Worm (Caenorhabditis elegans): ENCODE measurements around the gene Y44A6D.1.
A peak's percentile ranks its signal among the peaks of the same experiment; 100 is the strongest.

Y44A6D.1 gene

DNA sequence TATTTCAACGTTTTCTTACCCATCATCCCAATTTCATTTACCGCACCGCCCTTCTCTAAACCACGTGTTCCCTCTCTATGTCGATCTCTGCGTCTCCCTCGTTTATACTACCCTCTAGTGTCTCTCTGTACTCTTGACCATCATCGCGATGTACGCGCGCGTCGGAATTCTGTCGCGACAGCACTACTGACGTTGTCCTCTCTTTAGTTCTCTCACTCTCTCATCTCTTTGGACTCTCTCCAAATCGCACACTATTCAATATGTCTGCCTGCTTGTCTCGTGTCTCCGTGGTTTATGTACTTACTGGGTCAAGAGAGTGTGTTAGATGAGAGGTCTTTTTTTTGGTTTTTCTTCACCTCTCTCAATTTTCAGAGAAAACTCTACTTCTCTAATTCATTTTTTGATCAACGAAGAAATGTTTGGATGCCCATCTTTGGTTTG lies 11.6 kb downstream of the Y44A6D.1 start (continued):
- peak in 1 of 2 experiments; percentile 95 for TF ChIP-seq ztf-11 (tag; optimal IDR thresholded peaks at IDR 0.05)
- peak; percentile 78 for TF ChIP-seq zag-1 (tag; optimal IDR thresholded peaks at IDR 0.05)
- peak; percentile 84 for TF ChIP-seq vab-15 (tag; optimal IDR thresholded peaks at IDR 0.05)
- no peak for TF ChIP-seq tlp-1 (tag; optimal IDR thresholded peaks at IDR 0.05)
- no peak for TF ChIP-seq hlh-17 (GFP tag; optimal IDR thresholded peaks at IDR 0.05; ENCODE audit: borderline replicate concordance)
- TF ChIP-seq nhr-237 (tag; optimal IDR thresholded peaks at IDR 0.05) = peak; percentile 94
- peak; percentile 58 for TF ChIP-seq unc-30 (tag; optimal IDR thresholded peaks at IDR 0.05)
- peak; percentile 93 for TF ChIP-seq nhr-11 (tag; optimal IDR thresholded peaks at IDR 0.05)
- peak; percentile 41 for TF ChIP-seq Y116A8C.19 (tag; optimal IDR thresholded peaks at IDR 0.05; ENCODE audit: borderline replicate concordance)
- peak; percentile 99 for TF ChIP-seq xbp-1 (tag; optimal IDR thresholded peaks at IDR 0.05)
- TF ChIP-seq unc-130 (tag; optimal IDR thresholded peaks at IDR 0.05) = peak; percentile 98
- peak; percentile 94 for TF ChIP-seq skn-1 (tag; optimal IDR thresholded peaks at IDR 0.05)
- TF ChIP-seq efl-1 (optimal IDR thresholded peaks at IDR 0.05) = peak; percentile 88 to 96
- TF ChIP-seq efl-1 (GFP tag; optimal IDR thresholded peaks at IDR 0.05 in 1 of 2) = peak; percentile 61 to 96
- peak; percentile 75 for TF ChIP-seq ama-1 (optimal IDR thresholded peaks at IDR 0.05)
- peak; percentile 100 for TF ChIP-seq snu-23 (GFP tag; optimal IDR thresholded peaks at IDR 0.05)
- TF ChIP-seq mef-2 (tag; optimal IDR thresholded peaks at IDR 0.05) = peak; percentile 94
- TF ChIP-seq sup-37 (GFP tag; optimal IDR thresholded peaks at IDR 0.05) = peak; percentile 95
- peak; percentile 92 for TF ChIP-seq hpl-2 (GFP tag; optimal IDR thresholded peaks at IDR 0.05)
- TF ChIP-seq nhr-84 (tag; optimal IDR thresholded peaks at IDR 0.05) = no peak
- TF ChIP-seq grh-1 (GFP tag; IDR thresholded peaks at IDR 0.05) = peak; percentile 93
- peak; percentile 98 for TF ChIP-seq pax-3 (tag; optimal IDR thresholded peaks at IDR 0.05)
- peak; percentile 58 for TF ChIP-seq efl-3 (GFP tag; optimal IDR thresholded peaks at IDR 0.05)
- peak; percentile 77 for TF ChIP-seq aha-1 (tag; optimal IDR thresholded peaks at IDR 0.05)
- peak; percentile 66 for TF ChIP-seq ces-1 (GFP tag; optimal IDR thresholded peaks at IDR 0.05)
- no peak for TF ChIP-seq unc-62 (GFP tag; optimal IDR thresholded peaks at IDR 0.05)
- TF ChIP-seq nhr-85 (tag) = peak; percentile 99
- TF ChIP-seq elt-3 (tag; optimal IDR thresholded peaks at IDR 0.05) = peak in 4 of 6 experiments; percentile 48 to 92 (median 86)
- TF ChIP-seq isw-1 (GFP tag; IDR thresholded peaks at IDR 0.05) = peak; percentile 93
- peak; percentile 73 for TF ChIP-seq snpc-4 (tag; optimal IDR thresholded peaks at IDR 0.05)
- peak; percentile 91 for TF ChIP-seq zip-4 (GFP tag; optimal IDR thresholded peaks at IDR 0.05)
- TF ChIP-seq hlh-4 (tag; optimal IDR thresholded peaks at IDR 0.05) = no peak
- TF ChIP-seq unc-86 (tag; optimal IDR thresholded peaks at IDR 0.05) = peak; percentile 99
- TF ChIP-seq ceh-8 (GFP tag; optimal IDR thresholded peaks at IDR 0.05) = peak; percentile 96
- TF ChIP-seq ets-5 (GFP tag; IDR thresholded peaks at IDR 0.05) = no peak
- peak; percentile 89 for TF ChIP-seq C04F5.9 (tag; optimal IDR thresholded peaks at IDR 0.05)
- TF ChIP-seq blmp-1 (tag; optimal IDR thresholded peaks at IDR 0.05) = peak; percentile 69
- TF ChIP-seq fkh-10 (GFP tag; optimal IDR thresholded peaks at IDR 0.05) = peak; percentile 98
- no peak for TF ChIP-seq sptf-1 (tag; optimal IDR thresholded peaks at IDR 0.05)
- peak; percentile 41 to 98 for TF ChIP-seq egl-27 (tag; optimal IDR thresholded peaks at IDR 0.05)
- TF ChIP-seq lin-35 (GFP tag; optimal IDR thresholded peaks at IDR 0.05) = peak; percentile 87 to 92
- peak; percentile 70 to 75 (median 71) for TF ChIP-seq dpl-1 (GFP tag; optimal IDR thresholded peaks at IDR 0.05)
- peak; percentile 99 for TF ChIP-seq nhr-47 (tag; optimal IDR thresholded peaks at IDR 0.05)
- peak; percentile 97 for TF ChIP-seq nhr-90 (tag; optimal IDR thresholded peaks at IDR 0.05; ENCODE audit: poor library complexity)
- TF ChIP-seq nhr-71 (tag; optimal IDR thresholded peaks at IDR 0.05) = peak; percentile 100

Measured in whole organism, L1 larva.